Worm (Caenorhabditis elegans) whole organism, mixed stage, embryonic: ENCODE results near the gene rpt-4.

Source experiments
- M03D4.4 ChIP-seq: sonication (generic microtip); optimal IDR thresholded peaks from 2 replicates; lab custom pipeline; 2017; ENCODE audit warnings: mild to moderate bottlenecking, missing genetic modification characterization, missing compliant biosample characterization
- bed-3 ChIP-seq: fragments of 200-800 bp; sonication (Bioruptor generic); optimal IDR thresholded peaks from 3 replicates; lab custom pipeline; 2018; ENCODE audit warnings: mild to moderate bottlenecking, missing genetic modification characterization, moderate library complexity, missing compliant biosample characterization
- blmp-1 ChIP-seq: fragments of 150-350 bp; optimal IDR thresholded peaks from 2 replicates; lab custom pipeline; 2014; ENCODE audit warnings: missing biosample characterization, missing genetic modification characterization
- ceh-39 ChIP-seq: fragments of 150-350 bp; optimal IDR thresholded peaks from 2 replicates; lab custom pipeline; 2014; ENCODE audit warnings: missing biosample characterization, missing genetic modification characterization
- ceh-43 ChIP-seq: fragments of 200-800 bp; sonication (Bioruptor generic); optimal IDR thresholded peaks from 2 replicates; lab custom pipeline; 2018; ENCODE audit warnings: mild to moderate bottlenecking, missing genetic modification characterization, moderate library complexity, missing compliant biosample characterization
- ceh-83 ChIP-seq: fragments of 200-800 bp; sonication (Bioruptor generic); optimal IDR thresholded peaks from 2 replicates; lab custom pipeline; 2018; ENCODE audit warnings: mild to moderate bottlenecking, missing genetic modification characterization, missing compliant biosample characterization
- ces-1 ChIP-seq: fragments of 150-350 bp; optimal IDR thresholded peaks from 2 replicates; lab custom pipeline; 2014; ENCODE audit warnings: missing biosample characterization, missing genetic modification reagents, missing genetic modification characterization
- cnd-1 ChIP-seq: fragments of 200-800 bp; sonication (Bioruptor generic); optimal IDR thresholded peaks from 2 replicates; lab custom pipeline; 2018; ENCODE audit warnings: mild to moderate bottlenecking, missing genetic modification characterization, missing compliant biosample characterization
- drap-1 ChIP-seq: fragments of 200-800 bp; sonication (Bioruptor generic); optimal IDR thresholded peaks from 3 replicates; lab custom pipeline; 2018; ENCODE audit warnings: mild to moderate bottlenecking, missing genetic modification characterization, missing compliant biosample characterization
- elt-1 ChIP-seq: sonication (generic microtip); optimal IDR thresholded peaks from 2 replicates; lab custom pipeline; 2017; ENCODE audit warnings: missing genetic modification characterization, mild to moderate bottlenecking, missing compliant biosample characterization, antibody characterized with exemption, moderate library complexity, borderline replicate concordance; ENCODE audit not compliant: insufficient read depth
- elt-3 ChIP-seq: fragments of 150-350 bp; optimal IDR thresholded peaks from 2 replicates; lab custom pipeline; 2014; ENCODE audit warnings: missing biosample characterization, missing genetic modification characterization
- flh-1 ChIP-seq: fragments of 200-800 bp; sonication (Bioruptor generic); optimal IDR thresholded peaks from 2 replicates; lab custom pipeline; 2018; ENCODE audit warnings: mild to moderate bottlenecking, missing genetic modification characterization, moderate library complexity, missing compliant biosample characterization
- ham-2 ChIP-seq: fragments of 200-800 bp; sonication (Bioruptor generic); optimal IDR thresholded peaks from 2 replicates; lab custom pipeline; 2018; ENCODE audit warnings: mild to moderate bottlenecking, missing genetic modification characterization, missing compliant biosample characterization
- hlh-1 ChIP-seq: fragments of 150-350 bp; optimal IDR thresholded peaks from 2 replicates; lab custom pipeline; 2014; ENCODE audit warnings: missing biosample characterization, missing genetic modification reagents, missing genetic modification characterization
- lin-13 ChIP-seq: fragments of 150-350 bp; optimal IDR thresholded peaks from 2 replicates; lab custom pipeline; 2014; ENCODE audit warnings: missing biosample characterization, missing genetic modification characterization
- lin-32 ChIP-seq: fragments of 200-800 bp; sonication (Bioruptor generic); optimal IDR thresholded peaks from 2 replicates; lab custom pipeline; 2018; ENCODE audit warnings: mild to moderate bottlenecking, missing genetic modification characterization, missing compliant biosample characterization
- lsy-2 ChIP-seq: fragments of 150-350 bp; optimal IDR thresholded peaks from 2 replicates; lab custom pipeline; 2014; ENCODE audit warnings: missing biosample characterization, missing genetic modification characterization
- mab-5 ChIP-seq: fragments of 150-350 bp; optimal IDR thresholded peaks from 2 replicates; lab custom pipeline; 2014; ENCODE audit warnings: missing biosample characterization, missing genetic modification characterization
- mep-1 ChIP-seq: fragments of 150-350 bp; optimal IDR thresholded peaks from 2 replicates; lab custom pipeline; 2017; ENCODE audit warnings: missing biosample characterization, missing genetic modification reagents, missing genetic modification characterization, inconsistent platforms
- mls-2 ChIP-seq: sonication (generic microtip); optimal IDR thresholded peaks from 2 replicates; lab custom pipeline; 2016; ENCODE audit warnings: mild to moderate bottlenecking, missing genetic modification characterization, moderate library complexity, missing compliant biosample characterization
- nhr-2 ChIP-seq: fragments of 150-350 bp; optimal IDR thresholded peaks from 2 replicates; lab custom pipeline; 2014; ENCODE audit warnings: missing biosample characterization, missing genetic modification characterization
- nhr-237 ChIP-seq: fragments of 150-350 bp; optimal IDR thresholded peaks from 2 replicates; lab custom pipeline; 2014; ENCODE audit warnings: missing biosample characterization, missing genetic modification characterization
- nhr-28 ChIP-seq: fragments of 150-350 bp; optimal IDR thresholded peaks from 2 replicates; lab custom pipeline; 2014; ENCODE audit warnings: missing biosample characterization, missing genetic modification characterization
- pha-4 ChIP-seq: fragments of 150-350 bp; optimal IDR thresholded peaks from 2 replicates; lab custom pipeline; 2018; ENCODE audit warnings: missing biosample characterization, missing genetic modification reagents, missing genetic modification characterization
- snpc-4 ChIP-seq: fragments of 150-350 bp; optimal IDR thresholded peaks from 2 replicates; lab custom pipeline; 2014; ENCODE audit warnings: missing biosample characterization, missing genetic modification characterization
- sptf-1 ChIP-seq: sonication (generic microtip); optimal IDR thresholded peaks from 2 replicates; lab custom pipeline; 2017; ENCODE audit warnings: mild to moderate bottlenecking, missing genetic modification characterization, moderate library complexity, missing compliant biosample characterization
- tbx-8 ChIP-seq: fragments of 200-800 bp; sonication (Bioruptor generic); optimal IDR thresholded peaks from 2 replicates; lab custom pipeline; 2018; ENCODE audit warnings: mild to moderate bottlenecking, missing genetic modification characterization, moderate library complexity, missing compliant biosample characterization
- unc-120 ChIP-seq: sonication (generic microtip); optimal IDR thresholded peaks from 2 replicates; lab custom pipeline; 2017; ENCODE audit warnings: missing genetic modification characterization, missing compliant biosample characterization; ENCODE audit not compliant: poor library complexity, severe bottlenecking
- unc-39 ChIP-seq: fragments of 150-350 bp; optimal IDR thresholded peaks from 2 replicates; lab custom pipeline; 2014; ENCODE audit warnings: missing biosample characterization, missing genetic modification characterization
- unc-62 ChIP-seq: fragments of 150-350 bp; optimal IDR thresholded peaks from 2 replicates; lab custom pipeline; 2014; ENCODE audit warnings: missing biosample characterization, missing genetic modification reagents, missing genetic modification characterization
- zip-8 ChIP-seq: fragments of 150-350 bp; optimal IDR thresholded peaks from 2 replicates; lab custom pipeline; 2014; ENCODE audit warnings: missing biosample characterization, missing genetic modification characterization
- ztf-11 ChIP-seq: fragments of 150-350 bp; optimal IDR thresholded peaks from 2 replicates; lab custom pipeline; 2014; ENCODE audit warnings: missing biosample characterization, missing genetic modification characterization

rpt-4 gene

ce11 chrII:66322-66721, 20.3 kb upstream of the rpt-4 start:
- TF ChIP-seq lin-32 (GFP tag; lab: Kevin White, UChicago) (no peak), mep-1 (tag; lab: Kevin White, UChicago) (peak; percentile 64), ceh-43 (GFP tag; lab: Kevin White, UChicago) (no peak), lin-13 (tag; lab: Kevin White, UChicago) (peak; percentile 17), cnd-1 (tag; lab: Kevin White, UChicago) (peak; percentile 65), zip-8 (no peak), bed-3 (GFP tag; lab: Kevin White, UChicago) (no peak), hlh-1 (tag; lab: Kevin White, UChicago) (peak; percentile 35), flh-1 (no peak), ceh-83 (GFP tag; lab: Kevin White, UChicago) (no peak), ham-2 (GFP tag; lab: Kevin White, UChicago) (peak; percentile 91), nhr-237 (tag; lab: Kevin White, UChicago) (peak; percentile 50), sptf-1 (tag; lab: Kevin White, UChicago) (peak; percentile 63), ztf-11 (tag; lab: Kevin White, UChicago) (peak; percentile 72), blmp-1 (tag; lab: Kevin White, UChicago) (peak; percentile 38), nhr-28 (tag; lab: Kevin White, UChicago) (no peak), nhr-2 (tag; lab: Kevin White, UChicago) (peak; percentile 75), ces-1 (GFP tag; lab: Kevin White, UChicago) (peak; percentile 16), M03D4.4 (tag; lab: Kevin White, UChicago) (no peak), pha-4 (peak; percentile 82), elt-3 (tag; lab: Kevin White, UChicago) (peak; percentile 60), drap-1 (peak; percentile 47), tbx-8 (GFP tag; lab: Kevin White, UChicago) (peak; percentile 9), elt-1 (tag; lab: Kevin White, UChicago) (no peak), mls-2 (peak; percentile 72), unc-62 (peak; percentile 20), lsy-2 (no peak), unc-120 (tag; lab: Kevin White, UChicago) (peak; percentile 78)

ce11 chrII:65484-65883, 19.5 kb upstream of the rpt-4 start:
- TF ChIP-seq tbx-8 (GFP tag; lab: Kevin White, UChicago): no peak
- no peak for TF ChIP-seq zip-8
- no peak for TF ChIP-seq ceh-83 (GFP tag; lab: Kevin White, UChicago)
- no peak for TF ChIP-seq lsy-2
- TF ChIP-seq snpc-4: no peak
- TF ChIP-seq nhr-2 (tag; lab: Kevin White, UChicago): no peak

ce11 chrII:61013-61412, 15.0 kb upstream of the rpt-4 start, which contains the start of gene C23H3.2:
Gene C23H3.2, plus strand, starts transcription at chrII:61313.
- no peak for TF ChIP-seq ces-1 (GFP tag; lab: Kevin White, UChicago)
- no peak for TF ChIP-seq elt-3 (tag; lab: Kevin White, UChicago)
- no peak for TF ChIP-seq lin-32 (GFP tag; lab: Kevin White, UChicago)
- TF ChIP-seq unc-39: no peak

- no peak for TF ChIP-seq sptf-1 (tag; lab: Kevin White, UChicago)
- TF ChIP-seq unc-39: no peak
- TF ChIP-seq elt-1 (tag; lab: Kevin White, UChicago): no peak
- no peak for TF ChIP-seq nhr-28 (tag; lab: Kevin White, UChicago)
- TF ChIP-seq cnd-1 (tag; lab: Kevin White, UChicago): no peak
- TF ChIP-seq pha-4: no peak
- TF ChIP-seq drap-1: no peak
- no peak for TF ChIP-seq ceh-39 (tag; lab: Kevin White, UChicago)
- no peak for TF ChIP-seq unc-120 (tag; lab: Kevin White, UChicago)
- no peak for TF ChIP-seq ces-1 (GFP tag; lab: Kevin White, UChicago)
- TF ChIP-seq mab-5 (tag; lab: Kevin White, UChicago): no peak
- no peak for TF ChIP-seq bed-3 (GFP tag; lab: Kevin White, UChicago)
- TF ChIP-seq mls-2: no peak
- TF ChIP-seq elt-3 (tag; lab: Kevin White, UChicago): no peak
- no peak for TF ChIP-seq zip-8
- no peak for TF ChIP-seq blmp-1 (tag; lab: Kevin White, UChicago)
- TF ChIP-seq nhr-2 (tag; lab: Kevin White, UChicago): no peak
Measured at ce11 chrII:60049-60448, 14.0 kb upstream of the rpt-4 start.
